Fruit fly (Drosophila melanogaster): ENCODE measurements around the gene CG4558.
A peak's percentile ranks its signal among the peaks of the same experiment; 100 is the strongest.

Gene CG4558

DNA sequence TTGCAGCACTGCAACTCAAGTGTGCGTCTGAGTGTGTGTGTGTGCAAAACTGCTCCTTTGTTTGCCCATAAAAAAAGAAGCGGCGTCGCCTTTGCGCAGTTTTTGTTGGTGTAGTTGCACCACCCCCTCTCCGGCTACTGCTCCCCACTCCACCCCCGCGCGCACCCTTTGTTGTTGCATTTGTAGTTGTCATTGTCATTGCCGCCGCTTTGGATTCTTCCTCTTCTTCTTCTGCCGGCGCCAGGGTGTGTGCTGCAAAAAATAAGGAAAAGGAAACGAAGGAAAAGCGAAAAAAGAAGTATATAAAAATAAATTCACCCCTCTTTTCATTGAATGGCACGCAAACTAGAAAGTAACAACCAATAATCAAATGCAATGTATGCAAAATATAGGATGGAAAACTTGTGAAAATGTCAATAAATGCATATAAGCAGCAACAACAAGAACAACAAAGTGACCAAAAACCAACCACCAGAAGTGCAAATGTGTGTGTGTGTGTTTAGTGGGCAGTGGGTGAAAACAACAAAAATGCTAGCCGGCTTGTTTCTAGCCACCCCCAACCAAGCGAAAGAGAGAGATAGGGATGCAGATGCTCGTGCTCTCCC is 45.6 kb upstream of the CG4558 start:
- no peak for TF ChIP-seq CG5204 (GFP tag; optimal IDR thresholded peaks at IDR 0.05)

DNA sequence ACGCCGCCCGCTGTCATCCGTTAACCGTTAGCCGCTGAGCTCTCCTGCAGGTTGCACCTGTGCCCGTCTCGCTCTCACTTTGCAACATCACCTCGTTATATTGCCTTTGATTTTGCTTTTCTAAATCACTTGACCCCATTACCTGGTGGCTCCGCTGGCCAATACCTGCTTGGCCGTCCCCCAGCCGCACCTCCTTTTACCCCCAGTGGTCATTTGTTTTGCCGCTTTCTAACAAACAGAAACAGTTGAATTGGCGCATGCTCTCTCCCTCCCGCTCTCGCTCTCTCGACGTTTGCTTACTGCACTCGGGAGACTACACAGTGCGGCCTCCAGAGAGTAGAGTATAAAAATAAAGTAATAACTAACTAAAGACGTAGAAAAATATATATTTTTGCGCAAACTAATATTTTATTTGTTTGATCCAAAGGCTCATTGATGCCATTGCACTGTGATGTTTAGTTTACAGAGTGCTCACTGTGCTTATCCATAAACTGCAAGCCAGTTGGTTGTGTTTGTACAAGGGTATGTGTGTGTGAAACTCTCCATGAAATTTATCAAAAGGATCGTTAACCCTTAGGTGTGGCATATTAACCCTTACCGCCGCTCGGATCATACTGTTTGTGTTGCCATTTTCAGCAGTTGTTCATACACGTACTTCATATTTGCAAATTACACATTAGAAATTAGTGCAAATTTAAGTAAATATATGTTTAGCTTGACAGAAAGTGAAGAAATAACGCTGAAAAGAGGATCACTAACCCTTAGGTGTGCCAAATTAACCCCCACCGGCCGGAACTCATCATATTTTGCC is 44.9 kb upstream of the CG4558 start:
- peak; percentile 81 for TF ChIP-seq CG14711 (tag; optimal IDR thresholded peaks at IDR 0.05)
- TF ChIP-seq bab1 (GFP tag; optimal IDR thresholded peaks at IDR 0.05): peak; percentile 89
- peak; percentile 72 for TF ChIP-seq CG5204 (GFP tag; optimal IDR thresholded peaks at IDR 0.05)
- peak; percentile 80 for TF ChIP-seq ovo (GFP tag; optimal IDR thresholded peaks at IDR 0.05)
- peak; percentile 42 for TF ChIP-seq CG7045 (GFP tag; optimal IDR thresholded peaks at IDR 0.05)
- peak; percentile 71 for TF ChIP-seq CG11617 (GFP tag; optimal IDR thresholded peaks at IDR 0.05)
- peak; percentile 71 for TF ChIP-seq Mnt (GFP tag; optimal IDR thresholded peaks at IDR 0.05)
- no peak for TF ChIP-seq cnc (optimal IDR thresholded peaks at IDR 0.05)
- peak; percentile 84 for TF ChIP-seq pad (GFP tag; optimal IDR thresholded peaks at IDR 0.05)
- peak; percentile 3 for TF ChIP-seq cic (GFP tag; optimal IDR thresholded peaks at IDR 0.05)
- TF ChIP-seq CG1620 (GFP tag; optimal IDR thresholded peaks at IDR 0.05): no peak
- no peak for TF ChIP-seq kay (GFP tag; ENCODE audit: borderline replicate concordance)
- TF ChIP-seq tj (GFP tag; optimal IDR thresholded peaks at IDR 0.05): peak; percentile 38
- peak; percentile 66 for TF ChIP-seq Hr96 (GFP tag; optimal IDR thresholded peaks at IDR 0.05)
- TF ChIP-seq Crg-1 (GFP tag; optimal IDR thresholded peaks at IDR 0.05): peak; percentile 80
- TF ChIP-seq CG7101 (tag; optimal IDR thresholded peaks at IDR 0.05): peak; percentile 93
- peak; percentile 42 for TF ChIP-seq Clk (GFP tag; optimal IDR thresholded peaks at IDR 0.05)
- peak; percentile 64 for TF ChIP-seq toe (GFP tag; optimal IDR thresholded peaks at IDR 0.05)
- peak; percentile 90 for TF ChIP-seq CG33017 (tag; optimal IDR thresholded peaks at IDR 0.05)
- peak; percentile 64 for TF ChIP-seq CG12768 (GFP tag; optimal IDR thresholded peaks at IDR 0.05)

DNA sequence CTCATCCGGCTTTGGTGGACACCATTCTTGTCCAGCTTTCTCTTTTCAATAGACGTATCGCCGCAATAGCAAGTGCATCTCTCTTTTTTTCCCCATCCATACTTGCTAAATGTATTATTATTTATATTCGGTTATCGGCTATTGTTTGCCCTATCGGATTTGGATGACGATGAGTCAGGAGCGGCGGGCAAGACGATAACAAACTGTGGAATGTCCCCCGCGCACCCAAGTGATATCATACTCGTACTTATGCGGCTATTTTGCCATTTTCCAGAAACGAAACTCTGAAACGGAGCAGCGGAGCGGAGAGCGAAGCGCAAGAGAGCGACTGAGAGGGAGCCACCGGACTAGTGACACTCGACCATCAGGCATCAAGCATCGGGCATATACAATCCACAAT is 44.2 kb upstream of the CG4558 start:
- TF ChIP-seq CG12768 (GFP tag; optimal IDR thresholded peaks at IDR 0.05) (no peak), toe (GFP tag; optimal IDR thresholded peaks at IDR 0.05) (no peak), Mnt (GFP tag; optimal IDR thresholded peaks at IDR 0.05) (no peak), CG5204 (GFP tag; optimal IDR thresholded peaks at IDR 0.05) (no peak), ovo (GFP tag; optimal IDR thresholded peaks at IDR 0.05) (no peak), CG33017 (tag; optimal IDR thresholded peaks at IDR 0.05) (no peak)

DNA sequence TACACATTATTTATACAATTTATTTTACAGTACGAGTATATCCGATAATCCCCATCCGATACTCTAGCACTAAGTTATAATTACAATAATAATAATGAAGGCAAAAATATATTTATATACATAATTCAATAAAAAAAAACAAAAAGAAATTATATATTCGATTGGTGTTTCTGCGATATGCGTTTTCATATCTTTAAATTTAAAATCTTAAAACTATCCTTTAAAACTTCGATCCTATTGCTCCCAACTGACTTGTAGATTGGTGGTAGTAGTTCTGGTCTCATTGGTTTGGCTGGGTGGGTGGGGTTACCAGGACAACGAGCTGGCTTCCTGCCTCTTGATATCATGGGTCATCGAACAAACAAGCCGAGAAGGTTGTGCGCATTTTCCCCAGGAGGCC is 35.9 kb upstream of the CG4558 start, which contains the start of gene iav:
Gene iav, plus strand, starts transcription at position 301 of the 400 bp plus-strand sequence.
- no peak for TF ChIP-seq kay (GFP tag; ENCODE audit: borderline replicate concordance)
- no peak for TF ChIP-seq Mnt (GFP tag; optimal IDR thresholded peaks at IDR 0.05)
- no peak for TF ChIP-seq CG7101 (tag; optimal IDR thresholded peaks at IDR 0.05)
- no peak for TF ChIP-seq Hr96 (GFP tag; optimal IDR thresholded peaks at IDR 0.05)
- no peak for TF ChIP-seq CG11617 (GFP tag; optimal IDR thresholded peaks at IDR 0.05)
- no peak for TF ChIP-seq Clk (GFP tag; optimal IDR thresholded peaks at IDR 0.05)
- TF ChIP-seq CG7045 (GFP tag; optimal IDR thresholded peaks at IDR 0.05): no peak
- no peak for TF ChIP-seq CG14711 (tag; optimal IDR thresholded peaks at IDR 0.05)
- no peak for TF ChIP-seq pad (GFP tag; optimal IDR thresholded peaks at IDR 0.05)
- TF ChIP-seq Crg-1 (GFP tag; optimal IDR thresholded peaks at IDR 0.05): no peak
- TF ChIP-seq CG12768 (GFP tag; optimal IDR thresholded peaks at IDR 0.05): no peak
- no peak for TF ChIP-seq toe (GFP tag; optimal IDR thresholded peaks at IDR 0.05)
- no peak for TF ChIP-seq CG1620 (GFP tag; optimal IDR thresholded peaks at IDR 0.05)
- no peak for TF ChIP-seq cnc (optimal IDR thresholded peaks at IDR 0.05)
- no peak for TF ChIP-seq CG5204 (GFP tag; optimal IDR thresholded peaks at IDR 0.05)

DNA sequence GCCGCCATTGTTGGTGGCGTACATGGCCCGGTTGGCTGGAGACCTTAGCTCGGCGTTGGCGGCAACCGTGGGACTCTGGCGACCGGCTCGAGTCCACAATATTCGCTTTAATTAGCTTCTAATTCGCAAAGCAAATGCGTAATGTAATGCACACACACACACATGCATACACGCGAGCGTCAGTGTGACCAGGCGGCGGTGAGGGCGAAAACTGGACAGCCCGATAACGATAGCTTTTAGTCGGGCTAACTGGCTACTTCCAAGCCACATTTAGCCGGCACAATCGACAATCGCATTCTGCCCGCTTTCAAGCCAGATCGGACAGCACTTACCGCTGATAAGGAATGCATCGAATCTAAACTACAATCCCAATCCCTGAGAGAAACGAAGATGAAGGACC is 28.9 kb upstream of the CG4558 start, which contains the start of the genes Nf-YC and xit:
Gene Nf-YC, minus strand, starts transcription at position 217 of the 400 bp plus-strand sequence.
Gene xit, plus strand, starts transcription at position 314 of the 400 bp plus-strand sequence.
- TF ChIP-seq cic (GFP tag; optimal IDR thresholded peaks at IDR 0.05): peak; percentile 9
- TF ChIP-seq Hr96 (GFP tag; optimal IDR thresholded peaks at IDR 0.05): no peak
- TF ChIP-seq CG7101 (tag; optimal IDR thresholded peaks at IDR 0.05): peak; percentile 12
- no peak for TF ChIP-seq Clk (GFP tag; optimal IDR thresholded peaks at IDR 0.05)
- TF ChIP-seq tj (GFP tag; optimal IDR thresholded peaks at IDR 0.05): peak; percentile 9
- peak; percentile 66 for TF ChIP-seq Mnt (GFP tag; optimal IDR thresholded peaks at IDR 0.05)
- TF ChIP-seq bab1 (GFP tag; optimal IDR thresholded peaks at IDR 0.05): peak; percentile 59

DNA sequence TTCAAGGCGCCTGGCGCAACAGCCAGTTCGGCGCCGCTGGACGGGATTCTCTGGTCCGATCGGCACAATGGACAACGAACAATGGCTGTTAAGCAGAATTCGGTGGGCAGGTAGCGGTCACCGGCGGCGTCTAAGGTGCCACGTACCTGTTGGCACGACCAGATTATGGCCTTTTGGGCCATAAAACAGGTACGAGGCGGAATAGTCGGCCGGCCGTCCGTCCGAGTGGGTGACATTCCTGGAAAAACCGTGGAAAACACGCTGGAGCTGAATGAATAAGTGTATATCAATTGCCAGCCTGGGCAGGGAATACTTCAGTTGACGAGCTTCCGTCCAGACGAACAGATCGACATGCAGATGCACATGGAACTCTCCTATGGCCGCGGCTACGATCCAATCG is 26.7 kb upstream of the CG4558 start, which contains the start of gene Atx-1:
Gene Atx-1, plus strand, starts transcription at position 301 of the 400 bp plus-strand sequence.
- TF ChIP-seq Hr96 (GFP tag; optimal IDR thresholded peaks at IDR 0.05) (no peak), CG5204 (GFP tag; optimal IDR thresholded peaks at IDR 0.05) (no peak), kay (GFP tag; ENCODE audit: borderline replicate concordance) (no peak)

DNA sequence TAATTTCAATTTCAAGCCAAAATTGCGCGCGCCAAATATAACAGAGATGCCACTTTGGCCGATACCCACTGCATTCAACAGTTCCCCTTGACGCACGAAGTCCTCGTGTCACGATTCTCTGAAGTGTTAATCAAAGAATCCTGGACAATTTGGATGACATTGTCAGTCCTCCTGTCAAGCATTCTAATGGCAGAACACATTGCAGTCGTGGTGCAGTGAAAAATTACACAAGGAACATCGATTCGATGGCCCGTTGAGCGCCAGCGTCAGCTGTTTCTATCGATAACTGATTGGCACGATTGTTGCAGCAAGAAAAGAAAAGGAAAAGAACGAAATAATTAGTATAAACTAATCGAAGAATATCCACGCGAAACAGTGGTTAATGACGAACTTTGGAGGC is 25.4 kb upstream of the CG4558 start, which contains the start of gene nonC:
Gene nonC, plus strand, starts transcription at position 294 of the 400 bp plus-strand sequence.
- peak; percentile 21 for TF ChIP-seq Mnt (GFP tag; optimal IDR thresholded peaks at IDR 0.05)
- TF ChIP-seq Hr96 (GFP tag; optimal IDR thresholded peaks at IDR 0.05): no peak
- peak; percentile 24 for TF ChIP-seq pad (GFP tag; optimal IDR thresholded peaks at IDR 0.05)
- TF ChIP-seq bab1 (GFP tag; optimal IDR thresholded peaks at IDR 0.05): peak; percentile 65
- TF ChIP-seq CG1620 (GFP tag; optimal IDR thresholded peaks at IDR 0.05): peak; percentile 6
